Worm (Caenorhabditis elegans): ENCODE data around the gene Y59H11AR.4.

DNA sequence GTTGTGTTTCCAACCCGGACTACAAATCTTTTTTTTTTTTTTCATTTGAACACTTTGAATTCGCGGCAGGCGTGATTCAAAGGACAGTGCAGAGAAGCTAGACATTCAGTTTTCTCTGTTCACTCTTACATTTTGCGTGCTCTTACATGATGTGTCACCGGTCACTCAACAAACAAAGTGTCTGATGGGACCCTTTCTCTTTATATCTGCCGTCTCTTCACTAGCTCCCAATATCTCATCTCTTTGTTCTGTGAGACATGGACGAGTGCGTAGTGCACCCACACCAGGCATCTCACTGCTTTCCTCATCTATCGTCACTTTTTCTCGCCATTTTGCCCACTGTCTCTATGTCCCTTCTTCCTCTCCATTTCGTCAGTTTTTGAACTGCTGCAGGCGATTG, 13.5 kb downstream of the Y59H11AR.4 start:
- TF ChIP-seq him-1 (tag; optimal IDR thresholded peaks at IDR 0.05) (no peak), dao-5 (tag; optimal IDR thresholded peaks at IDR 0.05) (no peak), W03F9.2 (tag; optimal IDR thresholded peaks at IDR 0.05) (no peak)

All from whole organism, L4/young adult.